Worm (Caenorhabditis elegans): Measurements from ENCODE around the gene clec-171.
A peak's percentile ranks its signal among the peaks of the same experiment; 100 is the strongest.

The clec-171 gene

DNA sequence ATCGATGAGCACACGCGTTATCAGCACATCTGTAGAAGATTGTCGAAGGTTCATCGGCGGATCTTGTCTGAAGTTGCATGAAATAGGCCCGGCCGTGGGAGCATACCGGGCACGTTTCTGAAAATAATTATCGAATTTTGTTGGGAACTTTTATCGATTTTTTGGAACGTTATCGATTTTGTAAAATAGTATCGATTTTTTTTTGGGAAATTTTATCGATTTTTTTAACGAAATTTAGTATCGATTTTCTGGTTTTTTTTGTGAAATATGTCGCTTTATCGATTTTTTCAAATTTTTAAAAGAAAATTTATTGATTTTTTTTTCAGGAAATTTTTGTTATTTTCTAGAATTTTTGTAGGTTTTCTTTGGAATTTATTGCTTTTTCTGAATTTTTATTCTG lies 18.5 kb downstream of the clec-171 start:
- TF ChIP-seq lir-1 (GFP tag; conservative IDR thresholded peaks at IDR 0.05), result no peak
- TF ChIP-seq pbrm-1 (GFP tag; IDR thresholded peaks at IDR 0.05), result no peak
- TF ChIP-seq snpc-1.1 (tag; optimal IDR thresholded peaks at IDR 0.05; ENCODE audit: insufficient read depth), result no peak
- TF ChIP-seq Y53F4B.3 (GFP tag; IDR thresholded peaks at IDR 0.05), result no peak
- no peak for TF ChIP-seq lag-1 (GFP tag; IDR thresholded peaks at IDR 0.05)
- TF ChIP-seq rpc-1 (optimal IDR thresholded peaks at IDR 0.05), result no peak
- no peak for TF ChIP-seq rpc-1 (tag; optimal IDR thresholded peaks at IDR 0.05)

DNA sequence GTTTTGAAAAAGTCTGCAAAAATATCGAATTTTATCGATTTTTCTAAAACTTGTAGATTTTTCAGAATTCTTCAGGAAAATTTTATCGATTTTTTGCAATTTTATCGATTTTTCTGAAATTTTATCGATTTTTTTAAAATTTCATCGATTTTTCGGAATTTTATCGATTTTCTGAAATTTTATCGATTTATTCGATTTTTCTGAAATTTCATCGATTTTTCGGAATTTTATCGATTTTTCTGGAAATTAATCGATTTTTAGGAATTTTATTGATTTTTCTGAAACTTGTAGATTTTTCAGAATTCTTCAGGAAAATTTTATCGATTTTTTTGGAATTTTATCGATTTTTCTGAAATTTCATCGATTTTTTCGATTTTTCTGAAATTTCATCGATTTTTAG lies 19.0 kb downstream of the clec-171 start:
- TF ChIP-seq ceh-27 (GFP tag; optimal IDR thresholded peaks at IDR 0.05) (no peak), egrh-3 (GFP tag; IDR thresholded peaks at IDR 0.05) (no peak), hmg-20 (GFP tag; IDR thresholded peaks at IDR 0.05) (no peak), him-1 (tag; optimal IDR thresholded peaks at IDR 0.05) (no peak), nhr-27 (tag; optimal IDR thresholded peaks at IDR 0.05) (no peak), F22D6.2 (tag; optimal IDR thresholded peaks at IDR 0.05) (no peak), ceh-91 (GFP tag; IDR thresholded peaks at IDR 0.05) (no peak), tbp1 (GFP tag; optimal IDR thresholded peaks at IDR 0.05) (no peak), D2030.7 (GFP tag; IDR thresholded peaks at IDR 0.05) (no peak), tlf-1 (GFP tag; optimal IDR thresholded peaks at IDR 0.05) (no peak), zfh-2 (GFP tag; conservative IDR thresholded peaks at IDR 0.05) (no peak), ztf-6 (GFP tag; IDR thresholded peaks at IDR 0.05) (no peak), repo-1 (tag; optimal IDR thresholded peaks at IDR 0.05) (no peak), ZK185.1 (tag; optimal IDR thresholded peaks at IDR 0.05; ENCODE audit: poor library complexity, severe bottlenecking) (no peak)

DNA sequence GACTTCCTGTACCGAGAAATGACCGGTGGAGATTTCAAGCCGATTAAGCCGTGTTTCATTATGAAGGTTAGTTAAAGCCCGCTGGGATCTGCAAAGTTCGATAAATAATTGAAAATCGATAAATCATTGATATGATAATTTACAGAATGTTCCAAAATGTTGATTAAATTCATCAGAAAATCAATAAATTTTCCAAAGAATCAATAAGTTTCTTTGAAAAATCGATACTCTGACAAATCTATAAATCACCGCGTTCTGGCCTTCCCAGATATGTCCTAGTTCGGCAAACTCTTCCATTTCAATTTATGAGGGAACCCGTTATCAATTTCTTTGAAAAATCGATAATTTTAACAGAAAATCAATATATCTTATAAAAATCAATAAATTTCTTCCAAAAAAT lies 19.7 kb downstream of the clec-171 start:
- TF ChIP-seq lin-40 (tag; optimal IDR thresholded peaks at IDR 0.05) (no peak), ceh-91 (GFP tag; IDR thresholded peaks at IDR 0.05) (no peak), egl-18 (GFP tag; IDR thresholded peaks at IDR 0.05) (no peak), attf-5 (GFP tag; optimal IDR thresholded peaks at IDR 0.05) (no peak), nhr-80 (tag; optimal IDR thresholded peaks at IDR 0.05) (no peak), hlh-26 (GFP tag; conservative IDR thresholded peaks at IDR 0.05) (no peak), K12H6.12 (tag; optimal IDR thresholded peaks at IDR 0.05) (no peak), zfh-2 (GFP tag; conservative IDR thresholded peaks at IDR 0.05) (no peak), chd-7 (tag; optimal IDR thresholded peaks at IDR 0.05) (no peak), nhr-27 (tag; optimal IDR thresholded peaks at IDR 0.05) (no peak), lag-1 (GFP tag; IDR thresholded peaks at IDR 0.05) (no peak), B0019.2 (GFP tag; conservative IDR thresholded peaks at IDR 0.05) (no peak), Y95B8A.8 (GFP tag; IDR thresholded peaks at IDR 0.05) (no peak), F39B2.1 (GFP tag; IDR thresholded peaks at IDR 0.05) (no peak)

DNA sequence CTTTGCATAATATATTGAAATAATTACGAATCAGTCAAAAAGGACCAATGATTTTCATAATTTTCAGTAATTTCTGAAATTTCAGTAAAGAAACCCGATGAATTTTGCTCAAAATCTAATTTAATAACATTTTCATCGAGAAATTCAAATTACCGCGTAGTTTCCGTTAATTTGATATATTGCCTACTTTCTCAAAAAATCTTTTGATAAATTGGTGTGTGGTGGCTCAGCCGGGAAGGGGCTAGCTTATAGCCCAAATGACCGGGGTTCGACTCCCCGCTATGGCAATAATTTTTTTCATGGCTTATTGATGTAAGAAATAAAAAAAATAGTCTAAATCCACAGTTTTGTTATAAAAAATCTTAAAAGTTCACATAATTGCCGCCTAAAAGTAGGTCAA lies 20.1 kb downstream of the clec-171 start:
- no peak for TF ChIP-seq bed-2 (GFP tag; IDR thresholded peaks at IDR 0.05)
- peak; percentile 75 for TF ChIP-seq tbp1 (GFP tag; optimal IDR thresholded peaks at IDR 0.05)
- TF ChIP-seq rpc-1 (optimal IDR thresholded peaks at IDR 0.05), result no peak
- peak; percentile 51 for TF ChIP-seq rpc-1 (tag; optimal IDR thresholded peaks at IDR 0.05)

DNA sequence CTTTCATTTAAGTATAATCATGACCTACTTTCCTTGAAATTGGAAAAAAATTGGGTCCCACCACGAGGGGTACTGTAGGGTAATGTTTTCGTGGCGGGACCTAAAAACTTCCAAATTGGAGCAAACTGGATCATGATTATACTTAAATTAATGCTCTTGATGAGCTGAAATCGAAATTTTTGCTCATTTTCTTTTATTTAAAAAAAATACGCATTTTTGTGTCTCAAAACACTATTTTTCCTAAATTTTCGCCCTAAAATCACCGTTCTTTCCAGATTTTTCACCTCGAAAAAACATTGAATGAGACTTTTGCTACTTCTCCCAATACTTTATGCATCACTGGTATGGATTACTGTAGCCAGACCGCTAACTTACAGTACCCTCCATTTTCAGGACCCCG lies 20.9 kb downstream of the clec-171 start, which contains the start of gene spp-31:
Gene spp-31, plus strand, starts transcription at position 301 of the 400 bp plus-strand sequence.
- TF ChIP-seq mel-28 (tag; optimal IDR thresholded peaks at IDR 0.05; ENCODE audit: borderline replicate concordance), result no peak
- TF ChIP-seq F57A8.1 (GFP tag; optimal IDR thresholded peaks at IDR 0.05), result no peak
- TF ChIP-seq aptf-3 (GFP tag; IDR thresholded peaks at IDR 0.05), result no peak
- no peak for TF ChIP-seq F23B12.7 (tag; optimal IDR thresholded peaks at IDR 0.05; ENCODE audit: insufficient read depth)
- TF ChIP-seq F33H1.4 (GFP tag; IDR thresholded peaks at IDR 0.05), result no peak
- no peak for TF ChIP-seq dpl-1 (GFP tag; optimal IDR thresholded peaks at IDR 0.05)
- TF ChIP-seq ceh-40 (GFP tag; IDR thresholded peaks at IDR 0.05), result no peak
- no peak for TF ChIP-seq sea-2 (GFP tag; IDR thresholded peaks at IDR 0.05)
- no peak for TF ChIP-seq dox-1 (GFP tag; IDR thresholded peaks at IDR 0.05)
- no peak for TF ChIP-seq hsf-1 (GFP tag; IDR thresholded peaks at IDR 0.05)
- TF ChIP-seq hlh-26 (GFP tag; conservative IDR thresholded peaks at IDR 0.05), result no peak
- TF ChIP-seq ztf-6 (GFP tag; IDR thresholded peaks at IDR 0.05), result no peak
- no peak for TF ChIP-seq pha-4 (tag; optimal IDR thresholded peaks at IDR 0.05)
